Worm (Caenorhabditis elegans): ENCODE measurements around the gene glrx-22.
A peak's percentile ranks its signal among the peaks of the same experiment; 100 is the strongest.

glrx-22 gene

DNA sequence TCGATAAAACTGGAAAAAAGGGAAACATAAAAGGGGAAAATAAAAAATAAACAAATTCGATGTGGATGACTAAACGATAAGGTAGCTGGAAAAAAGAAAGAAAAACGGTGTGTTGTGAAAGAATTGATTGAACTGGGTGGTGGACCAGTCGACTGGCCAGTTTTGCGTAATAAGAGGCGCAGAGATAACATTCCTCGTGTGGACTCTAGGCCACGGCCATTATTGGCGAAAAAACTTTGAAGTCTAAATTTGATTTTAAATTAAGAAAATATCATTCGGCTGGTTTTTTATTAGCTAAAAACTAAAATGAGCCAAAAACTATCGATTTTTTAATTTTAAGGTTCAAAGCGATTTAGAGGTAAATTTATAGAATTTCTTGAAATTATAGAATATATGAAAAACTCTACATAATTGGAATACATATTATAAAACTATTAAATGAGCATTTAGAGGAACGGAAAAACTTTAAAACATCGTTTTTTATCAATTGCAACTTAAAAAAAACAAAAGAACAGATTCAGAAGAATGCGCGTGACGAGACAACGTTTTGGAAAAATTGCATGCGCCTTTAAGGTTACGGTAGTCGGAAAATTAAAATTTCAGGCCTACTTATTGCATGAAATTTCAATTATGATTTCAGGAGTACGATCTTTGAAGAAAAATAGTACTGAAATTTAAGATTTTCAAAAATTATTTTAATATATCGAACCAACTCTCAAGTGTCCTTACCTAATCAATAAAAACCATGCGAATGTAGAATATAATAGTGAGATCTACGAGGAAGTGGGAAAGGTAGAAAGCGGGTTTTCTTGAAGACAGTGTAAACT, 4.5 kb upstream of the glrx-22 start, which contains the start of gene hgrs-1:
Gene hgrs-1 (minus strand): TSS at position 777 of the 827 bp plus-strand sequence.
- TF ChIP-seq gei-17 (GFP tag; optimal IDR thresholded peaks at IDR 0.05): no peak
- peak; percentile 98 for TF ChIP-seq madf-6 (GFP tag; IDR thresholded peaks at IDR 0.05)
- no peak for TF ChIP-seq dox-1 (GFP tag; IDR thresholded peaks at IDR 0.05)
- no peak for TF ChIP-seq Y56A3A.18 (GFP tag; IDR thresholded peaks at IDR 0.05)
- no peak for TF ChIP-seq K12H6.12 (tag; optimal IDR thresholded peaks at IDR 0.05)
- TF ChIP-seq madf-8 (GFP tag; conservative IDR thresholded peaks at IDR 0.05): peak; percentile 94
- TF ChIP-seq F37B4.10 (GFP tag; IDR thresholded peaks at IDR 0.05): no peak
- no peak for TF ChIP-seq egl-44 (GFP tag; IDR thresholded peaks at IDR 0.05)
- no peak for TF ChIP-seq T07F8.4 (tag; optimal IDR thresholded peaks at IDR 0.05)
- no peak for TF ChIP-seq snpc-3.4 (tag; optimal IDR thresholded peaks at IDR 0.05)
- TF ChIP-seq hmg-1.2 (GFP tag; IDR thresholded peaks at IDR 0.05): no peak; the same call in 1 of the 2 replicates
- no peak for TF ChIP-seq tbp1 (GFP tag; optimal IDR thresholded peaks at IDR 0.05)
- TF ChIP-seq B0019.2 (GFP tag; conservative IDR thresholded peaks at IDR 0.05): no peak
- no peak for TF ChIP-seq B0261.1 (tag; optimal IDR thresholded peaks at IDR 0.05)
- peak; percentile 36 for TF ChIP-seq efl-1 (GFP tag; optimal IDR thresholded peaks at IDR 0.05)
- TF ChIP-seq mes-4 (tag; optimal IDR thresholded peaks at IDR 0.05): no peak
- TF ChIP-seq rec-8 (tag; optimal IDR thresholded peaks at IDR 0.05): no peak
- no peak for TF ChIP-seq lin-35 (GFP tag; optimal IDR thresholded peaks at IDR 0.05)
- no peak for TF ChIP-seq egl-18 (GFP tag; IDR thresholded peaks at IDR 0.05)
- TF ChIP-seq F57C9.4 (tag; optimal IDR thresholded peaks at IDR 0.05): no peak
- TF ChIP-seq C17E4.6 (GFP tag; IDR thresholded peaks at IDR 0.05): no peak
- TF ChIP-seq T26A5.8 (tag; optimal IDR thresholded peaks at IDR 0.05): no peak
- peak; percentile 35 for TF ChIP-seq attf-5 (GFP tag; optimal IDR thresholded peaks at IDR 0.05)
- TF ChIP-seq ceh-58 (GFP tag; IDR thresholded peaks at IDR 0.05): no peak
- TF ChIP-seq rcor-1 (GFP tag; IDR thresholded peaks at IDR 0.05): no peak
- no peak for TF ChIP-seq aptf-2 (GFP tag; conservative IDR thresholded peaks at IDR 0.05)
- TF ChIP-seq ets-4 (GFP tag; optimal IDR thresholded peaks at IDR 0.05): no peak
- TF ChIP-seq let-526 (GFP tag; IDR thresholded peaks at IDR 0.05): no peak
- TF ChIP-seq die-1 (tag; optimal IDR thresholded peaks at IDR 0.05): no peak
- TF ChIP-seq repo-1 (tag; optimal IDR thresholded peaks at IDR 0.05): no peak
- TF ChIP-seq ceh-79 (tag; optimal IDR thresholded peaks at IDR 0.05): no peak
- no peak for TF ChIP-seq ccch-3 (GFP tag; optimal IDR thresholded peaks at IDR 0.05)
- TF ChIP-seq athp-1 (tag; optimal IDR thresholded peaks at IDR 0.05): no peak
- no peak for TF ChIP-seq ceh-27 (GFP tag; optimal IDR thresholded peaks at IDR 0.05)
- TF ChIP-seq ztf-25 (GFP tag; IDR thresholded peaks at IDR 0.05): no peak
- no peak for TF ChIP-seq mxl-1 (tag; optimal IDR thresholded peaks at IDR 0.05)
- TF ChIP-seq lag-1 (GFP tag; IDR thresholded peaks at IDR 0.05): no peak
- TF ChIP-seq lin-54 (GFP tag; optimal IDR thresholded peaks at IDR 0.05): no peak
- TF ChIP-seq F10E7.11 (tag; optimal IDR thresholded peaks at IDR 0.05): no peak
- TF ChIP-seq hlh-12 (tag; optimal IDR thresholded peaks at IDR 0.05): no peak
- peak; percentile 87 for TF ChIP-seq lsl-1 (GFP tag; optimal IDR thresholded peaks at IDR 0.05)
- no peak for TF ChIP-seq nfya-1 (tag; optimal IDR thresholded peaks at IDR 0.05; ENCODE audit: borderline replicate concordance, insufficient read depth)
- TF ChIP-seq ceh-91 (GFP tag; IDR thresholded peaks at IDR 0.05): no peak
- no peak for TF ChIP-seq Y79H2A.3 (GFP tag; conservative IDR thresholded peaks at IDR 0.05)
- no peak for TF ChIP-seq let-607 (tag; optimal IDR thresholded peaks at IDR 0.05)
- TF ChIP-seq xnd-1 (tag; optimal IDR thresholded peaks at IDR 0.05): peak; percentile 86
- no peak for TF ChIP-seq K11D2.4 (GFP tag; IDR thresholded peaks at IDR 0.05)
- no peak for TF ChIP-seq nfyb-1 (GFP tag; IDR thresholded peaks at IDR 0.05)

All from whole organism, young adult.